Worm (Caenorhabditis elegans) whole organism, L3 larva: Measurements from ENCODE around the gene tbc-6.

ENCODE experiments used
- R02D3.7 ChIP-seq: fragments of 150-350 bp; optimal IDR thresholded peaks from 2 replicates; lab custom pipeline; 2014; ENCODE audit warnings: missing biosample characterization, missing genetic modification characterization
- ZK546.5 ChIP-seq: sonication (generic microtip); optimal IDR thresholded peaks from 2 replicates; lab custom pipeline; 2017; ENCODE audit warnings: missing biosample characterization, missing genetic modification characterization
- aly-2 ChIP-seq: fragments of 150-350 bp; optimal IDR thresholded peaks from 2 replicates; lab custom pipeline; 2014; ENCODE audit warnings: missing biosample characterization, missing genetic modification characterization
- ceh-16 ChIP-seq: sonication (generic microtip); optimal IDR thresholded peaks from 2 replicates; lab custom pipeline; 2017; ENCODE audit warnings: missing biosample characterization, missing genetic modification characterization
- ceh-28 ChIP-seq: fragments of 150-350 bp; optimal IDR thresholded peaks from 2 replicates; lab custom pipeline; 2014; ENCODE audit warnings: missing biosample characterization, missing genetic modification reagents, missing genetic modification characterization
- ceh-9 ChIP-seq: sonication (generic microtip); optimal IDR thresholded peaks from 2 replicates; lab custom pipeline; 2018; ENCODE audit warnings: missing biosample characterization, missing genetic modification characterization
- daf-12 ChIP-seq: fragments of 150-350 bp; optimal IDR thresholded peaks from 2 replicates; lab custom pipeline; 2014; ENCODE audit warnings: missing biosample characterization, missing genetic modification reagents, missing genetic modification characterization
- egl-27 ChIP-seq: sonication (generic microtip); optimal IDR thresholded peaks from 4 replicates; lab custom pipeline; 2017; ENCODE audit warnings: missing biosample characterization, missing genetic modification reagents, missing genetic modification characterization
- egl-5 ChIP-seq: fragments of 150-350 bp; optimal IDR thresholded peaks from 2 replicates; lab custom pipeline; 2017; ENCODE audit warnings: missing biosample characterization, missing genetic modification reagents, missing genetic modification characterization, inconsistent platforms
- elt-1 ChIP-seq: fragments of 150-350 bp; optimal IDR thresholded peaks from 2 replicates; lab custom pipeline; 2014; ENCODE audit warnings: missing biosample characterization, missing genetic modification characterization
- elt-2 ChIP-seq: sonication (generic microtip); optimal IDR thresholded peaks from 2 replicates; lab custom pipeline; 2016; ENCODE audit warnings: missing genetic modification reagents, mild to moderate bottlenecking, missing genetic modification characterization, missing compliant biosample characterization
- elt-3 ChIP-seq, 3 experiments: fragments of 150-350 bp in 1 of 3; sonication (generic microtip) in 2 of 3; optimal IDR thresholded peaks; 2 replicates in 2 of 3; 4 replicates in 1 of 3; lab custom pipeline; 2014 to 2017; ENCODE audit warnings: missing biosample characterization in 3 of 3, missing genetic modification characterization in 3 of 3
- fkh-10 ChIP-seq: sonication (generic microtip); optimal IDR thresholded peaks from 2 replicates; lab custom pipeline; 2017; ENCODE audit warnings: missing biosample characterization, missing genetic modification reagents, missing genetic modification characterization
- hmg-11 ChIP-seq: sonication (generic microtip); optimal IDR thresholded peaks from 2 replicates; lab custom pipeline; 2016; ENCODE audit warnings: missing genetic modification characterization, missing compliant biosample characterization
- jun-1 ChIP-seq: fragments of 150-350 bp; optimal IDR thresholded peaks from 2 replicates; lab custom pipeline; 2014; ENCODE audit warnings: missing biosample characterization, missing genetic modification reagents, missing genetic modification characterization
- lin-15B ChIP-seq: fragments of 150-350 bp; optimal IDR thresholded peaks from 2 replicates; lab custom pipeline; 2014; ENCODE audit warnings: missing biosample characterization, missing genetic modification characterization
- lin-39 ChIP-seq: fragments of 150-350 bp; optimal IDR thresholded peaks from 2 replicates; lab custom pipeline; 2018; ENCODE audit warnings: missing biosample characterization, missing genetic modification reagents, missing genetic modification characterization
- lsy-12 ChIP-seq: sonication (generic microtip); optimal IDR thresholded peaks from 2 replicates; lab custom pipeline; 2016; ENCODE audit warnings: mild to moderate bottlenecking, missing genetic modification characterization, missing compliant biosample characterization
- mdl-1 ChIP-seq: fragments of 150-350 bp; optimal IDR thresholded peaks from 2 replicates; lab custom pipeline; 2014; ENCODE audit warnings: missing biosample characterization, missing genetic modification characterization
- nhr-11 ChIP-seq: fragments of 150-350 bp; optimal IDR thresholded peaks from 2 replicates; lab custom pipeline; 2014; ENCODE audit warnings: missing biosample characterization, missing genetic modification characterization
- nhr-12 ChIP-seq: fragments of 150-350 bp; optimal IDR thresholded peaks from 2 replicates; lab custom pipeline; 2014; ENCODE audit warnings: missing biosample characterization, missing genetic modification characterization
- nhr-23 ChIP-seq: fragments of 150-350 bp; optimal IDR thresholded peaks from 2 replicates; lab custom pipeline; 2014; ENCODE audit warnings: missing biosample characterization, missing genetic modification reagents, missing genetic modification characterization
- nhr-237 ChIP-seq: fragments of 150-350 bp; optimal IDR thresholded peaks from 2 replicates; lab custom pipeline; 2014; ENCODE audit warnings: missing biosample characterization, missing genetic modification characterization
- nhr-25 ChIP-seq: sonication (generic microtip); optimal IDR thresholded peaks from 2 replicates; lab custom pipeline; 2017; ENCODE audit warnings: missing biosample characterization, missing genetic modification characterization
- nhr-43 ChIP-seq: sonication (generic microtip); optimal IDR thresholded peaks from 2 replicates; lab custom pipeline; 2016; ENCODE audit warnings: mild to moderate bottlenecking, missing genetic modification characterization, missing compliant biosample characterization; ENCODE audit not compliant: poor library complexity, severe bottlenecking
- nhr-76 ChIP-seq: fragments of 150-350 bp; sonication (generic microtip); optimal IDR thresholded peaks from 5 replicates; lab custom pipeline; 2014; ENCODE audit warnings: missing biosample characterization, missing genetic modification characterization
- pha-4 ChIP-seq: fragments of 150-350 bp; optimal IDR thresholded peaks from 2 replicates; lab custom pipeline; 2014; ENCODE audit warnings: missing biosample characterization, missing genetic modification reagents, missing genetic modification characterization
- pqm-1 ChIP-seq: fragments of 150-350 bp; optimal IDR thresholded peaks from 2 replicates; lab custom pipeline; 2017; ENCODE audit warnings: missing biosample characterization, missing genetic modification characterization, inconsistent platforms
- skn-1 ChIP-seq: fragments of 150-350 bp; optimal IDR thresholded peaks from 2 replicates; lab custom pipeline; 2014; ENCODE audit warnings: missing biosample characterization, missing genetic modification characterization
- snpc-4 ChIP-seq: fragments of 150-350 bp; optimal IDR thresholded peaks from 2 replicates; lab custom pipeline; 2014; ENCODE audit warnings: missing biosample characterization, missing genetic modification characterization
- tbx-2 ChIP-seq: sonication (generic microtip); optimal IDR thresholded peaks from 2 replicates; lab custom pipeline; 2016; ENCODE audit warnings: mild to moderate bottlenecking, missing genetic modification characterization, missing compliant biosample characterization
- unc-62 ChIP-seq: fragments of 150-350 bp; sonication (generic microtip); optimal IDR thresholded peaks from 4 replicates; lab custom pipeline; 2014; ENCODE audit warnings: missing biosample characterization, missing genetic modification reagents, missing genetic modification characterization
- zag-1 ChIP-seq: fragments of 150-350 bp; optimal IDR thresholded peaks from 2 replicates; lab custom pipeline; 2014; ENCODE audit warnings: missing biosample characterization, missing genetic modification characterization
- ztf-11 ChIP-seq: fragments of 150-350 bp; optimal IDR thresholded peaks from 2 replicates; lab custom pipeline; 2014; ENCODE audit warnings: missing biosample characterization, missing genetic modification characterization

Gene tbc-6

DNA sequence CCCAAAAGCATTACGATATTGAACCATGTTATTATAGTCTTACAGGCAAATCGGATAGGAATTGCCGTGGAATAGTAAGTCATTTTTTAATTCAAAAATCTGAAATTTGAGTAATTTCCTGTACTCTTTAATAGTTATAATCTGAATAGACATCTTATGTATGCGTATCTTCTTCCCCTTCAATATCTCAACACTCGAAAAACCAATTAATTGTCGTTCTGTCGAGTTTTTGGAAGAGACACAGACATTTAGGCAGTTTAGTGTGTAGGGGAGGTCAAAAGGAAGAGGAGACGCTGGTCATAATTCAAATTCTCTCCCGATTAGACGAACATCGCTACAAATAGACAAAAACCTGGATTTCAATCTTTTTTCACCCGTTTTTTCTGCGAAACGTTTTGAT is 12.4 kb upstream of the tbc-6 start (continued):
- TF ChIP-seq zag-1 (tag; lab: Kevin White, UChicago): no peak
- no peak for TF ChIP-seq lsy-12 (tag; lab: Kevin White, UChicago)
- TF ChIP-seq lin-39 (tag; lab: Kevin White, UChicago): peak; percentile 35
- TF ChIP-seq ceh-28 (tag; lab: Kevin White, UChicago): no peak
- TF ChIP-seq nhr-25 (tag; lab: Kevin White, UChicago): peak; percentile 84
- TF ChIP-seq jun-1 (tag; lab: Kevin White, UChicago): no peak
- TF ChIP-seq elt-3 (tag; optimal IDR thresholded peaks at IDR 0.05; lab: Kevin White, UChicago): no peak
- no peak for TF ChIP-seq fkh-10
- TF ChIP-seq nhr-43: peak; percentile 39
- TF ChIP-seq R02D3.7 (tag; lab: Kevin White, UChicago): no peak
- TF ChIP-seq nhr-12 (tag; lab: Kevin White, UChicago): no peak
- no peak for TF ChIP-seq aly-2 (tag; lab: Kevin White, UChicago)
- no peak for TF ChIP-seq nhr-76 (tag; lab: Kevin White, UChicago)
- no peak for TF ChIP-seq ceh-16 (tag; lab: Kevin White, UChicago)
- peak; percentile 72 for TF ChIP-seq unc-62 (GFP tag; lab: Kevin White, UChicago)
- no peak for TF ChIP-seq tbx-2 (tag; lab: Kevin White, UChicago)
- no peak for TF ChIP-seq skn-1 (tag; lab: Kevin White, UChicago)
- TF ChIP-seq nhr-11 (tag; lab: Kevin White, UChicago): no peak
- no peak for TF ChIP-seq ztf-11 (tag; lab: Kevin White, UChicago)

DNA sequence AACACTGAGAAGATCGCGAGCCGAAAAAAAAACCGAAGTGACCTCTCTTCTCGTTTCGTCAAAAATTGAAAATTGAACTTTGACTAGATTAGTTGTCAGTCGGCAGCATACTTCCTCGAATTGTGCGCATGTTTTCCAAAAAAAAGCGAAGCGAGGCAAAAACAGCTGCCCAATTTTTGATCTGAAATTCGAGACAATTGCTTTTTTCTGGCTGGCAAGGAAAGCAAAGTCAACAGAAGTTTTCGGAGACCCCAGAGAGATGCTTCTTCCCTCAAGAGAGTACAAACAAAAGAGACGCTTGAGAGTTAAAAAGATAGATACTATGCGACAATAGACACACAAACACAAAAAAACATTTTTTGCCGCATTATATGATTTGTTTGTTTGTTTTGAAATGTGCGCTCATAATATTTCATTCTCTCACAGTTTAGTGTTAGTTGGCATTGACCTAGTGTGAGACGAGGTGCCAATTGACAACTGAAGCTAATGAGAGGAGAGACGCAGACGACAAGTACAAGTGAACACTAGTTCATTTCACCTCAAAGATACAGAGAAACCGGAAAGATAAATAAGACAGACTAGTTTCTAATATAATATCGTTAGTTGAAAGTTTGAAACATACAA is 11.8 kb upstream of the tbc-6 start:
- peak; percentile 95 for TF ChIP-seq pha-4 (tag; lab: Kevin White, UChicago)
- TF ChIP-seq nhr-23 (tag; lab: Kevin White, UChicago): peak; percentile 47
- TF ChIP-seq ztf-11 (tag; lab: Kevin White, UChicago): no peak
- TF ChIP-seq nhr-25 (tag; lab: Kevin White, UChicago): peak; percentile 73
- TF ChIP-seq unc-62 (GFP tag; lab: Kevin White, UChicago): peak; percentile 46
- TF ChIP-seq egl-27 (tag; lab: Kevin White, UChicago): peak; percentile 95

DNA sequence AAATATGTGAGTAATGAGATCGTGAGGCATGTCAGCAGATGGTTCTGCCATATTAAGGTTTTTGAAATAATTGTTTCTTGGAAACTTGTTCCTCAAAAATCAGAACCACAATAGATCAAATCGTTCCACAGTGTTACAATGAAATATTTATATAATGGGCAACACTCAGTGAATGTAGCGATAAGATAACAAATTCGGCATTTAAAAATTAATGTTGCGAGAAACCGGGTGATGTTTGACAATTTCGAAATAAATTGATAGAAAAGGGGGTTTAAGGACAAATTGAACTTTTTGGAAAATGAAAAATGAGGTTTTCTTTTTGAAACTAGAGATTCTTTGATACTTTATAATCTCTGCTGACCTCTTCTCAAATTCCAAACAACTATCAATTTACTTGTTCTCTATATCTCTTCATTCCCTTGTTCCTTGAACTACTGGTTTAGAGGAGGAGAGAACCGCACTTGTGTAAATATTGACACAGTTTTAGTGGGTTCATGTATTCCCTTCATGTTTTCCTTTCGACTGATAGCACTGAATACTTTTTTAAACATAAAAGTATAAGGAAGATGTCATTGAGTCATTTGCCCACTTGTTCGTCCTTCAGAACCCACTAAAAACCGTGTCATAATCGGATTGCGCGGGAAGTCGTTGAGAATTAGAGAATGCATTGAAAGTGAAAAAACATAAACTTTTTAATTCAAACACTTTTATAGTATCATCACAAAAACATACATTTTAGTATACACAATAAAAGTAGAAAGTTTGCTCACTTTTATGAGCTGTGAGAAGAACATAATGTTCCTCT is 11.0 kb upstream of the tbc-6 start:
- peak; percentile 9 for TF ChIP-seq jun-1 (tag; lab: Kevin White, UChicago)
- no peak for TF ChIP-seq egl-5 (tag; lab: Kevin White, UChicago)
- TF ChIP-seq R02D3.7 (tag; lab: Kevin White, UChicago): no peak
- no peak for TF ChIP-seq elt-1 (tag; lab: Kevin White, UChicago)
- TF ChIP-seq pha-4 (tag; lab: Kevin White, UChicago): peak; percentile 98
- no peak for TF ChIP-seq daf-12 (tag; lab: Kevin White, UChicago)
- peak; percentile 42 for TF ChIP-seq nhr-25 (tag; lab: Kevin White, UChicago)
- TF ChIP-seq egl-27 (tag; lab: Kevin White, UChicago): no peak
- TF ChIP-seq nhr-237 (tag; lab: Kevin White, UChicago): no peak
- no peak for TF ChIP-seq ZK546.5 (tag; lab: Kevin White, UChicago)
- no peak for TF ChIP-seq mdl-1 (tag; lab: Kevin White, UChicago)
- TF ChIP-seq lsy-12 (tag; lab: Kevin White, UChicago): no peak
- no peak for TF ChIP-seq tbx-2 (tag; lab: Kevin White, UChicago)
- TF ChIP-seq snpc-4 (tag; lab: Kevin White, UChicago): no peak
- no peak for TF ChIP-seq ceh-9 (tag; lab: Kevin White, UChicago)
- no peak for TF ChIP-seq elt-3 (tag; optimal IDR thresholded peaks at IDR 0.05; lab: Kevin White, UChicago)
- TF ChIP-seq ceh-28 (tag; lab: Kevin White, UChicago): no peak
- TF ChIP-seq ztf-11 (tag; lab: Kevin White, UChicago): no peak
- TF ChIP-seq elt-2 (tag; lab: Kevin White, UChicago): peak; percentile 67
- TF ChIP-seq nhr-12 (tag; lab: Kevin White, UChicago): no peak
- no peak for TF ChIP-seq pqm-1 (tag; lab: Kevin White, UChicago)
- TF ChIP-seq hmg-11 (tag; lab: Kevin White, UChicago): no peak
- peak; percentile 35 for TF ChIP-seq nhr-23 (tag; lab: Kevin White, UChicago)
- TF ChIP-seq ceh-16 (tag; lab: Kevin White, UChicago): no peak
- no peak for TF ChIP-seq lin-15B (tag; lab: Kevin White, UChicago)
